Worm (Caenorhabditis elegans) whole organism, L2 larva: ENCODE measurements around the gene F16G10.10.

Source experiments
- C34F6.9 ChIP-seq: fragments of 150-350 bp; optimal IDR thresholded peaks from 2 replicates; lab custom pipeline; 2014; ENCODE audit warnings: missing biosample characterization, missing genetic modification characterization
- F13H6.1 ChIP-seq: sonication (generic microtip); optimal IDR thresholded peaks from 2 replicates; lab custom pipeline; 2016; ENCODE audit warnings: missing genetic modification characterization, missing compliant biosample characterization
- R02D3.7 ChIP-seq: fragments of 150-350 bp; optimal IDR thresholded peaks from 2 replicates; lab custom pipeline; 2014; ENCODE audit warnings: missing biosample characterization, missing genetic modification characterization
- alr-1 ChIP-seq: fragments of 150-350 bp; optimal IDR thresholded peaks from 2 replicates; lab custom pipeline; 2014; ENCODE audit warnings: missing biosample characterization, missing genetic modification characterization
- aly-2 ChIP-seq: fragments of 150-350 bp; optimal IDR thresholded peaks from 2 replicates; lab custom pipeline; 2014; ENCODE audit warnings: missing biosample characterization, missing genetic modification characterization
- ama-1 ChIP-seq: fragments of 150-350 bp; optimal IDR thresholded peaks from 2 replicates; lab custom pipeline; 2018; ENCODE audit warnings: inconsistent platforms
- blmp-1 ChIP-seq: sonication (generic microtip); optimal IDR thresholded peaks from 2 replicates; lab custom pipeline; 2017; ENCODE audit warnings: missing genetic modification characterization, mild to moderate bottlenecking, missing compliant biosample characterization, antibody characterized with exemption, moderate library complexity; ENCODE audit not compliant: insufficient read depth
- ceh-16 ChIP-seq: fragments of 150-350 bp; optimal IDR thresholded peaks from 2 replicates; lab custom pipeline; 2014; ENCODE audit warnings: missing biosample characterization, missing genetic modification characterization
- ceh-82 ChIP-seq: fragments of 150-350 bp; optimal IDR thresholded peaks from 2 replicates; lab custom pipeline; 2014; ENCODE audit warnings: missing biosample characterization, missing genetic modification characterization
- dmd-4 ChIP-seq: sonication (generic microtip); optimal IDR thresholded peaks from 2 replicates; lab custom pipeline; 2017; ENCODE audit warnings: missing biosample characterization, missing genetic modification characterization
- egl-27 ChIP-seq: sonication (generic microtip); optimal IDR thresholded peaks from 3 replicates; lab custom pipeline; 2017; ENCODE audit warnings: missing biosample characterization, missing genetic modification reagents, missing genetic modification characterization
- elt-1 ChIP-seq: fragments of 150-350 bp; optimal IDR thresholded peaks from 2 replicates; lab custom pipeline; 2014; ENCODE audit warnings: missing biosample characterization, missing genetic modification characterization
- elt-3 ChIP-seq: sonication (generic microtip); optimal IDR thresholded peaks from 2 replicates; lab custom pipeline; 2017; ENCODE audit warnings: missing biosample characterization, missing genetic modification characterization
- fos-1 ChIP-seq: fragments of 150-350 bp; optimal IDR thresholded peaks from 2 replicates; lab custom pipeline; 2014; ENCODE audit warnings: missing biosample characterization, missing genetic modification characterization
- lin-11 ChIP-seq: fragments of 150-350 bp; sonication (generic microtip); optimal IDR thresholded peaks from 2 replicates; lab custom pipeline; 2014; ENCODE audit warnings: missing biosample characterization, missing genetic modification characterization, inconsistent platforms, mixed read lengths
- lin-13 ChIP-seq: fragments of 150-350 bp; optimal IDR thresholded peaks from 2 replicates; lab custom pipeline; 2014; ENCODE audit warnings: missing biosample characterization, missing genetic modification reagents, missing genetic modification characterization
- lin-39 ChIP-seq: fragments of 150-350 bp; optimal IDR thresholded peaks from 2 replicates; lab custom pipeline; 2014; ENCODE audit warnings: missing biosample characterization, missing genetic modification reagents, missing genetic modification characterization
- lsy-2 ChIP-seq, 2 experiments: fragments of 150-350 bp in 1 of 2; sonication (generic microtip) in 1 of 2; optimal IDR thresholded peaks; 2 replicates each; lab custom pipeline; 2014 to 2017; ENCODE audit warnings: missing biosample characterization in 2 of 2, missing genetic modification characterization in 2 of 2
- mab-5 ChIP-seq: fragments of 150-350 bp; optimal IDR thresholded peaks from 2 replicates; lab custom pipeline; 2014; ENCODE audit warnings: missing biosample characterization, missing genetic modification characterization
- mbf-1 ChIP-seq: sonication (generic microtip); optimal IDR thresholded peaks from 2 replicates; lab custom pipeline; 2017; ENCODE audit warnings: missing biosample characterization, missing genetic modification characterization
- mdl-1 ChIP-seq, 2 experiments: fragments of 150-350 bp in 1 of 2; sonication (generic microtip) in 1 of 2; optimal IDR thresholded peaks; 2 replicates each; lab custom pipeline; 2017; ENCODE audit warnings: missing biosample characterization in 2 of 2, missing genetic modification characterization in 2 of 2
- nhr-10 ChIP-seq: sonication (generic microtip); optimal IDR thresholded peaks from 2 replicates; lab custom pipeline; 2017; ENCODE audit warnings: missing biosample characterization, missing genetic modification characterization
- nhr-12 ChIP-seq: fragments of 150-350 bp; optimal IDR thresholded peaks from 2 replicates; lab custom pipeline; 2014; ENCODE audit warnings: missing biosample characterization, missing genetic modification characterization
- nhr-129 ChIP-seq: fragments of 150-350 bp; optimal IDR thresholded peaks from 2 replicates; lab custom pipeline; 2014; ENCODE audit warnings: missing biosample characterization, missing genetic modification characterization
- nhr-21 ChIP-seq: fragments of 150-350 bp; optimal IDR thresholded peaks from 2 replicates; lab custom pipeline; 2014; ENCODE audit warnings: missing biosample characterization, missing genetic modification characterization
- nhr-23 ChIP-seq: fragments of 150-350 bp; optimal IDR thresholded peaks from 2 replicates; lab custom pipeline; 2014; ENCODE audit warnings: missing biosample characterization, missing genetic modification reagents, missing genetic modification characterization
- nhr-237 ChIP-seq: fragments of 150-350 bp; optimal IDR thresholded peaks from 2 replicates; lab custom pipeline; 2014; ENCODE audit warnings: missing biosample characterization, missing genetic modification characterization
- nhr-25 ChIP-seq: fragments of 150-350 bp; sonication (generic microtip); optimal IDR thresholded peaks from 3 replicates; lab custom pipeline; 2014; ENCODE audit warnings: missing biosample characterization, missing genetic modification characterization
- nhr-6 ChIP-seq: fragments of 150-350 bp; optimal IDR thresholded peaks from 2 replicates; lab custom pipeline; 2014; ENCODE audit warnings: missing biosample characterization, missing genetic modification characterization
- nhr-77 ChIP-seq: fragments of 150-350 bp; optimal IDR thresholded peaks from 2 replicates; lab custom pipeline; 2014; ENCODE audit warnings: missing biosample characterization, missing genetic modification characterization
- sem-4 ChIP-seq: fragments of 150-350 bp; optimal IDR thresholded peaks from 2 replicates; lab custom pipeline; 2014; ENCODE audit warnings: missing biosample characterization, missing genetic modification reagents, missing genetic modification characterization
- sma-3 ChIP-seq: sonication (generic microtip); optimal IDR thresholded peaks from 2 replicates; lab custom pipeline; 2016; ENCODE audit warnings: missing genetic modification reagents, missing genetic modification characterization, missing compliant biosample characterization
- sma-9 ChIP-seq, 2 experiments: fragments of 150-350 bp in 1 of 2; sonication (generic microtip) in 1 of 2; optimal IDR thresholded peaks; 2 replicates each; lab custom pipeline; 2014 to 2016; ENCODE audit warnings: missing genetic modification characterization in 2 of 2, mild to moderate bottlenecking in 1 of 2, missing biosample characterization in 1 of 2, missing compliant biosample characterization in 1 of 2, missing genetic modification reagents in 1 of 2, moderate library complexity in 1 of 2
- snpc-4 ChIP-seq: fragments of 150-350 bp; optimal IDR thresholded peaks from 2 replicates; lab custom pipeline; 2014; ENCODE audit warnings: missing biosample characterization, missing genetic modification characterization
- unc-62 ChIP-seq: fragments of 150-350 bp; optimal IDR thresholded peaks from 2 replicates; lab custom pipeline; 2014; ENCODE audit warnings: missing biosample characterization, missing genetic modification reagents, missing genetic modification characterization
- zag-1 ChIP-seq: fragments of 150-350 bp; optimal IDR thresholded peaks from 2 replicates; lab custom pipeline; 2014; ENCODE audit warnings: missing biosample characterization, missing genetic modification characterization
- ztf-1 ChIP-seq: fragments of 200-800 bp; sonication (Bioruptor generic); conservative IDR thresholded peaks from 2 replicates; pipeline ENCODE4 v1.3.6; 2022; ENCODE audit warnings: missing genetic modification characterization, missing compliant biosample characterization
- ztf-11 ChIP-seq: sonication (generic microtip); optimal IDR thresholded peaks from 2 replicates; lab custom pipeline; 2017; ENCODE audit warnings: missing biosample characterization, missing genetic modification characterization

The F16G10.10 gene

ce11 chrII:2390884-2391283 lies at the start of gene F16G10.10:
Gene F16G10.10 (minus strand): TSS chrII:2390984.
- TF ChIP-seq sem-4 (tag; lab: Kevin White, UChicago) (no peak), snpc-4 (tag; lab: Kevin White, UChicago) (no peak), nhr-21 (tag; lab: Kevin White, UChicago) (no peak), ama-1 (lab: Kevin White, UChicago) (no peak), nhr-237 (no peak), mdl-1 (tag; optimal IDR thresholded peaks at IDR 0.05; lab: Kevin White, UChicago) (no peak), alr-1 (no peak)

- no peak for TF ChIP-seq lsy-2 (tag; optimal IDR thresholded peaks at IDR 0.05; lab: Kevin White, UChicago)
- TF ChIP-seq aly-2 (tag; lab: Kevin White, UChicago) = no peak
- TF ChIP-seq elt-1 (tag; lab: Kevin White, UChicago) = no peak
These were observed 49.5 kb upstream of the F16G10.10 start for ce11 chrII:2440312-2440711.

- TF ChIP-seq C34F6.9 (no peak), F13H6.1 (tag; lab: Kevin White, UChicago) (no peak), nhr-25 (no peak), ztf-11 (no peak), nhr-10 (tag; lab: Kevin White, UChicago) (no peak), snpc-4 (tag; lab: Kevin White, UChicago) (no peak), nhr-23 (no peak), R02D3.7 (tag; lab: Kevin White, UChicago) (no peak), nhr-12 (no peak), egl-27 (no peak), dmd-4 (no peak), ceh-16 (tag; lab: Kevin White, UChicago) (no peak)
These were observed 48.2 kb upstream of the F16G10.10 start for ce11 chrII:2438944-2439343.

DNA sequence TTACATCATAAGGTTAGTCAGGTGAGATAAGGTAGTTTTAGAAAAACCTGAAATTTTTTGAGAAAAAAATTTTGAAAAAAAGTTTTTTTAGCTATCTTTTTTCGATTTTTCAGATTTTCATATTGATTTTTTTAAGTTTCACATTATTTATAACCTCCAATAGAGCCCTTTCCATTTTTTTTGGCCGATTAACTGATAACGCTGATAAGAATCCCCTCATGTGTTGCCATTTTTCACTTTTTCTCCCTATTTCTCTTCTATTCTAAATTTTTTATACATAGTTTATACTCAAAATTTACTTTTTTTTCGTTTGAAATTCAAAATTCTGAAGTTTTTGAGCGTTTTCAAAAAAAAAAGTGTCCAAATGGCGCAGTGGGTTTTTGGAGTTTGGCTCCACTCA lies 47.4 kb upstream of the F16G10.10 start:
- TF ChIP-seq aly-2 (tag; lab: Kevin White, UChicago) (no peak), fos-1 (tag; lab: Kevin White, UChicago) (peak; percentile 21), mbf-1 (tag; lab: Kevin White, UChicago) (no peak)
- TF ChIP-seq, all 48 proteins: peak for 1

- peak; percentile 7 for TF ChIP-seq elt-1 (tag; lab: Kevin White, UChicago)
- TF ChIP-seq R02D3.7 (tag; lab: Kevin White, UChicago) = no peak
- peak; percentile 97 for TF ChIP-seq ceh-16 (tag; lab: Kevin White, UChicago)
These were observed 46.0 kb upstream of the F16G10.10 start for ce11 chrII:2436757-2437156.

ce11 chrII:2435566-2435965 lies 44.8 kb upstream of the F16G10.10 start:
- no peak for TF ChIP-seq ztf-1 (GFP tag; lab: Robert Waterston, UW)
- TF ChIP-seq mab-5 = no peak
- no peak for TF ChIP-seq nhr-129
- TF ChIP-seq zag-1 (tag; lab: Kevin White, UChicago) = no peak
- TF ChIP-seq C34F6.9 = no peak
- peak; percentile 73 for TF ChIP-seq blmp-1 (tag; lab: Kevin White, UChicago)
- TF ChIP-seq, all 48 proteins: peak for 1

ce11 chrII:2431972-2432371 lies 41.2 kb upstream of the F16G10.10 start, which contains the start of gene ceh-86:
Gene ceh-86 (minus strand): TSS chrII:2432072.
- TF ChIP-seq lin-39 (tag; lab: Kevin White, UChicago) = no peak
- no peak for TF ChIP-seq mbf-1 (tag; lab: Kevin White, UChicago)
- TF ChIP-seq nhr-12 = no peak
- TF ChIP-seq lin-13 (GFP tag; lab: Kevin White, UChicago) = no peak
- TF ChIP-seq ceh-82 (tag; lab: Kevin White, UChicago) = no peak
- TF ChIP-seq aly-2 (tag; lab: Kevin White, UChicago) = no peak
- TF ChIP-seq nhr-6 (tag; lab: Kevin White, UChicago) = no peak
- TF ChIP-seq ceh-16 (tag; lab: Kevin White, UChicago) = no peak
- no peak for TF ChIP-seq elt-3
- no peak for TF ChIP-seq nhr-21 (tag; lab: Kevin White, UChicago)
- no peak for TF ChIP-seq sma-3 (GFP tag; lab: Kevin White, UChicago)
- TF ChIP-seq nhr-129 = no peak
- no peak for TF ChIP-seq mdl-1 (tag; optimal IDR thresholded peaks at IDR 0.05; lab: Kevin White, UChicago)
- TF ChIP-seq sma-9 (GFP tag; optimal IDR thresholded peaks at IDR 0.05; lab: Kevin White, UChicago) = no peak
- TF ChIP-seq sma-9 (tag; optimal IDR thresholded peaks at IDR 0.05; lab: Kevin White, UChicago) = no peak
- TF ChIP-seq lin-11 (tag; lab: Kevin White, UChicago) = no peak
- no peak for TF ChIP-seq sem-4 (tag; lab: Kevin White, UChicago)
- no peak for TF ChIP-seq unc-62 (GFP tag; lab: Kevin White, UChicago)
- no peak for TF ChIP-seq nhr-77
- TF ChIP-seq ztf-1 (GFP tag; lab: Robert Waterston, UW) = no peak
- no peak for TF ChIP-seq zag-1 (tag; lab: Kevin White, UChicago)
